Worm (Caenorhabditis elegans) whole organism, late embryonic: ENCODE results near the gene C30G7.3.

Experiments used
- dve-1 ChIP-seq: sonication (generic microtip); optimal IDR thresholded peaks from 2 replicates; lab custom pipeline; 2017; ENCODE audit warnings: antibody characterized with exemption, mild to moderate bottlenecking, missing genetic modification characterization, missing compliant biosample characterization
- elt-2 ChIP-seq: sonication (generic microtip); optimal IDR thresholded peaks from 2 replicates; lab custom pipeline; 2016; ENCODE audit warnings: missing genetic modification reagents, missing genetic modification characterization, missing compliant biosample characterization
- gmeb-2 ChIP-seq: sonication (generic microtip); optimal IDR thresholded peaks from 2 replicates; lab custom pipeline; 2016; ENCODE audit warnings: missing genetic modification characterization, inconsistent platforms, missing compliant biosample characterization
- pha-2 ChIP-seq: sonication (generic microtip); optimal IDR thresholded peaks from 2 replicates; lab custom pipeline; 2017; ENCODE audit warnings: mild to moderate bottlenecking, missing genetic modification characterization, missing compliant biosample characterization
- unc-42 ChIP-seq: sonication (generic microtip); optimal IDR thresholded peaks from 2 replicates; lab custom pipeline; 2016; ENCODE audit warnings: missing genotype, missing genetic modification characterization, missing compliant biosample characterization

Gene C30G7.3

DNA sequence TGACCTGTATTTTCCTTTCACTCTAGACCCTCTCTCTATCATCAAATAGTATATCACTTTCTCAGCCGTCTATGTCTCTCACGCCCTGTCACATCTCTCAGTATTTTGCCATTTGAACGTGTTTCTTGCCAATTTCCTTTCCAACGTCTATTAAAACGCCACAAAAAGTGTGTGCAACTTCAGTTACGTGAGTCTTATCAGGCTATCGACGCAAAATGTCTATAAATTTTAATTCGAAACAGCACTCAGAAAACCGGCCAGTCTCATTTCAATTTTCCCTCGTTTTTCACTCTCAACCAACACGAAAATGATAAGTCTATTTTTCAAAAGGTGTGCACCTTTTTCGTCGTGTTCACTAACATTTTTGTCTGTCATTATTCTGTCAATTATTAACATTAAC is 49.9 kb downstream of the C30G7.3 start, which contains the start of gene mpst-3:
TSS of gene mpst-3 (plus strand) at position 91 of the 400 bp plus-strand sequence.
- no peak for TF ChIP-seq pha-2 (tag; lab: Kevin White, UChicago)

DNA sequence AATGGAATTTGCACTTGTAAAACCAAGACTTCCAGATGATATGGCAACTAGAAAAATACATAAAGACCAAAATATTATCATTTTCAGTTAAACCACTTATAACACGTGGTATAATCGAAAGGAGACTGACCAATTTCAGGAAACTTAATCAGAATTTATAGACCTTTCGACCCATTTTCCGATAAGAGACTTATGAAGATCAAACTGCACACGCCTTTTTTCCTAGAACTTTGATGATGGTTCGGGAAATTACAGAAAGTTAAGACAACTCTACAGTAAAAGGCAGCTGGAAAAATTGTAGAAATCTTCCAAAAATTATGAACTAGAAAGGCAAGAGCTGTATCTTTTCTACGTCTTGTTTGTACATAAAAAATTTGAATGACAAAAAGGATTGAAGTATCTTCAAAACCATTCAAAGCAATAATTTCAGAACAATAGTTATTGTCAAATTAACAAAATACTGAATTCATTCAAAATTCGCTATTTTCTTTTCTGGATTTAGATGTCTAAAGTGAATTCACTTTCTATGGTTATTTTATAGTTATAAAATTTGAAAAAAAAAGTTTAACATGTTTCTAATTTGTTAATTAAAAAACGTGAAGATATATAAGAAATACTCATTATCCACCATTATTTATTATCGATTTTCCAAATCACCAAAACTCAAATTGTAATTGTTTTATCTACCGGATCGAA is 52.0 kb downstream of the C30G7.3 start, which contains the start of the genes mpst-2 and H12D21.5:
TSS of gene mpst-2 (minus strand) at position 101 of the 696 bp plus-strand sequence.
TSS of gene H12D21.5 (plus strand) at position 646 of the 696 bp plus-strand sequence.
- TF ChIP-seq unc-42 (tag; lab: Kevin White, UChicago), result no peak
- TF ChIP-seq elt-2 (tag; lab: Kevin White, UChicago), result no peak
- TF ChIP-seq gmeb-2, result no peak
- TF ChIP-seq dve-1, result no peak
